Worm (Caenorhabditis elegans): ENCODE results near the gene srbc-43.

- TF ChIP-seq dao-5 (tag; optimal IDR thresholded peaks at IDR 0.05) (no peak), W03F9.2 (tag; optimal IDR thresholded peaks at IDR 0.05) (no peak)
Observed at ce11 chrV:12741684-12742083, 48.6 kb downstream of the srbc-43 start, which contains the start of gene hrg-7.

Data from whole organism, L4/young adult.